Worm (Caenorhabditis elegans): ENCODE results near the gene lsm-7.

lsm-7 gene

DNA sequence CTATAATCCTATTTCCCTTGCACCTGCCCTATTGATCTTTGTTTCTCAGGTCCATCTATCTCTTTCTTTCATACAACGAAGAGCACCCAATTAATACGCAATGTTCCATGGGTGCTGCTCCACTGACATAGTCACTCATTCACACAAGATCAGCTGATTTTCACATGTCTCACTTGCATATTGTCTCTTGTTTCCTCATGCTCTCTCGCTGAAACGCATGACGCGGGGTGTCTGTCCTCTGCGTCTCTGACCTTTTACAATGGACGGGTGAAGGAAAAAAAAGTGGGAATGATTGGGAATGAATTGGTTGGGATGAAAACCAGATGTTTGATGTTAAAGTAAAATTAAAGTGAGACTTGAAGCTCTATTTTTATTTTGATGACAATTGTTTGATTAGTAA is 2.0 kb downstream of the lsm-7 start:
- TF ChIP-seq nhr-77 (tag; optimal IDR thresholded peaks at IDR 0.05), result no peak
- peak; percentile 97 for TF ChIP-seq nhr-129 (tag; optimal IDR thresholded peaks at IDR 0.05)
- TF ChIP-seq F13H6.1 (tag; optimal IDR thresholded peaks at IDR 0.05), result peak; percentile 93
- TF ChIP-seq snpc-4 (tag; optimal IDR thresholded peaks at IDR 0.05), result peak; percentile 46
- TF ChIP-seq C34F6.9 (tag; optimal IDR thresholded peaks at IDR 0.05), result peak; percentile 96
- TF ChIP-seq fos-1 (tag; optimal IDR thresholded peaks at IDR 0.05), result peak; percentile 66
- TF ChIP-seq unc-55 (GFP tag; optimal IDR thresholded peaks at IDR 0.05), result peak; percentile 34
- no peak for TF ChIP-seq nhr-23 (tag; optimal IDR thresholded peaks at IDR 0.05)
- TF ChIP-seq ceh-82 (tag; optimal IDR thresholded peaks at IDR 0.05), result no peak
- peak; percentile 74 for TF ChIP-seq lin-11 (tag; optimal IDR thresholded peaks at IDR 0.05)
- no peak for TF ChIP-seq nhr-11 (tag; optimal IDR thresholded peaks at IDR 0.05)
- TF ChIP-seq ztf-4 (tag; optimal IDR thresholded peaks at IDR 0.05), result peak; percentile 90
- TF ChIP-seq unc-39 (tag; optimal IDR thresholded peaks at IDR 0.05), result no peak
- TF ChIP-seq nhr-6 (tag; optimal IDR thresholded peaks at IDR 0.05), result peak; percentile 82
- TF ChIP-seq Y55F3AM.14 (GFP tag; optimal IDR thresholded peaks at IDR 0.05), result peak; percentile 80
- TF ChIP-seq unc-62 (GFP tag; optimal IDR thresholded peaks at IDR 0.05), result no peak
- no peak for TF ChIP-seq nhr-237 (tag; optimal IDR thresholded peaks at IDR 0.05)
- TF ChIP-seq ztf-11 (tag; optimal IDR thresholded peaks at IDR 0.05), result no peak
- TF ChIP-seq gmeb-1 (tag; optimal IDR thresholded peaks at IDR 0.05), result peak; percentile 64
- peak; percentile 50 for TF ChIP-seq mab-5 (tag; optimal IDR thresholded peaks at IDR 0.05)
- peak; percentile 84 for TF ChIP-seq ama-1 (optimal IDR thresholded peaks at IDR 0.05)
- TF ChIP-seq sem-4 (tag; optimal IDR thresholded peaks at IDR 0.05), result peak; percentile 91
- TF ChIP-seq blmp-1 (tag; optimal IDR thresholded peaks at IDR 0.05; ENCODE audit: insufficient read depth), result peak; percentile 52
- peak; percentile 71 for TF ChIP-seq sma-3 (GFP tag; optimal IDR thresholded peaks at IDR 0.05)
- TF ChIP-seq crh-2 (tag; optimal IDR thresholded peaks at IDR 0.05), result peak; percentile 88
- TF ChIP-seq lin-13 (GFP tag; optimal IDR thresholded peaks at IDR 0.05), result peak; percentile 77
- TF ChIP-seq ztf-1 (GFP tag; conservative IDR thresholded peaks at IDR 0.05), result no peak
- no peak for TF ChIP-seq peb-1 (tag; optimal IDR thresholded peaks at IDR 0.05)
- peak in 1 of 2 experiments; percentile 86 for TF ChIP-seq mdl-1 (tag; optimal IDR thresholded peaks at IDR 0.05)
- TF ChIP-seq R02D3.7 (tag; optimal IDR thresholded peaks at IDR 0.05), result no peak
- peak; percentile 96 for TF ChIP-seq sma-9 (GFP tag; optimal IDR thresholded peaks at IDR 0.05)
- TF ChIP-seq sma-9 (tag; optimal IDR thresholded peaks at IDR 0.05), result no peak
- no peak for TF ChIP-seq ceh-16 (tag; optimal IDR thresholded peaks at IDR 0.05)
- TF ChIP-seq elt-3 (tag; optimal IDR thresholded peaks at IDR 0.05), result no peak
- TF ChIP-seq zag-1 (tag; optimal IDR thresholded peaks at IDR 0.05), result peak; percentile 60
- TF ChIP-seq skn-1 (tag; optimal IDR thresholded peaks at IDR 0.05), result peak; percentile 31
- no peak for TF ChIP-seq aly-2 (tag; optimal IDR thresholded peaks at IDR 0.05)
- peak; percentile 80 for TF ChIP-seq nhr-21 (tag; optimal IDR thresholded peaks at IDR 0.05)
- TF ChIP-seq egl-27 (tag; optimal IDR thresholded peaks at IDR 0.05), result peak; percentile 78
- TF ChIP-seq nhr-25 (tag; optimal IDR thresholded peaks at IDR 0.05), result peak; percentile 74
- TF ChIP-seq elt-1 (tag; optimal IDR thresholded peaks at IDR 0.05), result no peak
- peak; percentile 39 to 93 for TF ChIP-seq lsy-2 (tag; optimal IDR thresholded peaks at IDR 0.05)
- no peak for TF ChIP-seq dmd-4 (tag; optimal IDR thresholded peaks at IDR 0.05)

DNA sequence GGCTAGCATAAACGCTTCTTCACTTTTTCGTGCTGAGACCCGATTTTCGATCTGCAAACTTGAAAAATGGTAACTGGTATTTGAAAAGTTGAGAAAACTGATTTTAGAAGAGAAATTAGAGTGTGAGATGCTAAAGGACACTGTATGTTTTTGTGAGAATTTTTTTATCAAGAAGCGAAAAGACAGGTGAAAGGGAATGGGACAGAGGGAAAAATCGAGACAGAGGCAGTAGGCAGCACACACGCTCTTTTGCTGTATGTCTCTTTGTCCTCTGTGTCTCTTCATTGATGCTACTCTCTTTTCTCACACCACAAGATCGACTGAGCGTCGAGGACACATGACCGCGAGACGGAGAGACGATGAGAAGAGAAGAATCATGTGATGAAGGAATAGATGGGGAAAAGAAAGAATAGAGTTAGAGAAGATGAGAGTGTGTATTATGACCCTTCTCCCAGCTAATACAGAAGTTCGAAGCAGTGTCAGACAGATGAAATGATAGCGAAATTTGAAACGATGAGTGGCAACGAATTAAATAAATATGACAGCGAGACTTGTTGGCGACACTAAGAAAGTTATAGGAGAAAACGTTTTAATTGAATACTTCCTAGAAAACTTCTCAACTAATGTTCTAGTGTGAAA is 2.7 kb downstream of the lsm-7 start, which contains the start of gene lgg-2:
Gene lgg-2, minus strand, starts transcription at position 51 of the 639 bp plus-strand sequence.
- TF ChIP-seq unc-62 (GFP tag; optimal IDR thresholded peaks at IDR 0.05) (peak; percentile 93), mdl-1 (tag; optimal IDR thresholded peaks at IDR 0.05) (peak; percentile 79 to 97), nhr-6 (tag; optimal IDR thresholded peaks at IDR 0.05) (peak; percentile 98), Y55F3AM.14 (GFP tag; optimal IDR thresholded peaks at IDR 0.05) (peak; percentile 94), unc-39 (tag; optimal IDR thresholded peaks at IDR 0.05) (no peak), mab-5 (tag; optimal IDR thresholded peaks at IDR 0.05) (peak; percentile 92), peb-1 (tag; optimal IDR thresholded peaks at IDR 0.05) (no peak), nhr-23 (tag; optimal IDR thresholded peaks at IDR 0.05) (no peak), ceh-16 (tag; optimal IDR thresholded peaks at IDR 0.05) (peak; percentile 57), ztf-1 (GFP tag; conservative IDR thresholded peaks at IDR 0.05) (no peak), ztf-4 (tag; optimal IDR thresholded peaks at IDR 0.05) (peak; percentile 97), fos-1 (tag; optimal IDR thresholded peaks at IDR 0.05) (peak; percentile 97), blmp-1 (tag; optimal IDR thresholded peaks at IDR 0.05; ENCODE audit: insufficient read depth) (peak; percentile 99), elt-3 (tag; optimal IDR thresholded peaks at IDR 0.05) (no peak), ceh-82 (tag; optimal IDR thresholded peaks at IDR 0.05) (peak; percentile 21), F13H6.1 (tag; optimal IDR thresholded peaks at IDR 0.05) (peak; percentile 98), sma-9 (GFP tag; optimal IDR thresholded peaks at IDR 0.05) (peak; percentile 99), sma-9 (tag; optimal IDR thresholded peaks at IDR 0.05) (no peak), lsy-2 (tag; optimal IDR thresholded peaks at IDR 0.05) (peak; percentile 75 to 95), alr-1 (tag; optimal IDR thresholded peaks at IDR 0.05) (peak; percentile 56), gmeb-1 (tag; optimal IDR thresholded peaks at IDR 0.05) (peak; percentile 88), nhr-21 (tag; optimal IDR thresholded peaks at IDR 0.05) (peak; percentile 98), lin-39 (tag; optimal IDR thresholded peaks at IDR 0.05) (peak; percentile 53), nhr-10 (tag; optimal IDR thresholded peaks at IDR 0.05) (peak; percentile 70), skn-1 (tag; optimal IDR thresholded peaks at IDR 0.05) (peak; percentile 52), dmd-4 (tag; optimal IDR thresholded peaks at IDR 0.05) (no peak), mbf-1 (tag; optimal IDR thresholded peaks at IDR 0.05) (no peak), R02D3.7 (tag; optimal IDR thresholded peaks at IDR 0.05) (no peak), ZK546.5 (tag; optimal IDR thresholded peaks at IDR 0.05) (no peak), nhr-11 (tag; optimal IDR thresholded peaks at IDR 0.05) (no peak), nhr-237 (tag; optimal IDR thresholded peaks at IDR 0.05) (no peak), ama-1 (optimal IDR thresholded peaks at IDR 0.05) (no peak), unc-55 (GFP tag; optimal IDR thresholded peaks at IDR 0.05) (peak; percentile 80), lin-13 (GFP tag; optimal IDR thresholded peaks at IDR 0.05) (peak; percentile 87), nhr-129 (tag; optimal IDR thresholded peaks at IDR 0.05) (peak; percentile 98), ztf-11 (tag; optimal IDR thresholded peaks at IDR 0.05) (peak; percentile 4), nhr-77 (tag; optimal IDR thresholded peaks at IDR 0.05) (no peak)

Measured in whole organism, L2 larva.